Fruit fly (Drosophila melanogaster): ENCODE measurements around the gene CG14073.

Gene CG14073

dm6 chr3L:18784562-18784961 lies 35.9 kb downstream of the CG14073 start (continued):
- TF ChIP-seq trh (GFP tag; optimal IDR thresholded peaks at IDR 0.05) (no peak), gcm (GFP tag; optimal IDR thresholded peaks at IDR 0.05) (peak; percentile 59), Atf3 (GFP tag; optimal IDR thresholded peaks at IDR 0.05) (peak; percentile 39), CG32532 (GFP tag; IDR thresholded peaks at IDR 0.05) (no peak; the same call in 1 of the 2 replicates), CG4328 (GFP tag; optimal IDR thresholded peaks at IDR 0.05) (no peak), TFAM (GFP tag; optimal IDR thresholded peaks at IDR 0.05) (no peak), CkIIα-i1 (GFP tag; IDR thresholded peaks at IDR 0.05) (no peak), CG13287 (GFP tag; IDR thresholded peaks at IDR 0.05; ENCODE audit: partially characterized antibody) (no peak), Hmr (GFP tag; optimal IDR thresholded peaks at IDR 0.05) (peak; percentile 44), CG1529 (GFP tag; optimal IDR thresholded peaks at IDR 0.05) (no peak), CG9817 (tag; optimal IDR thresholded peaks at IDR 0.05) (peak; percentile 28), Stat92E (GFP tag; optimal IDR thresholded peaks at IDR 0.05) (no peak), CG2199 (GFP tag; IDR thresholded peaks at IDR 0.05) (peak; percentile 31; the same call in 1 of the 3 replicates), CG15073 (GFP tag; optimal IDR thresholded peaks at IDR 0.05) (no peak), CG33557 (GFP tag; optimal IDR thresholded peaks at IDR 0.05) (no peak), gsb-n (tag; optimal IDR thresholded peaks at IDR 0.05) (no peak), CG30020 (tag; optimal IDR thresholded peaks at IDR 0.05) (no peak), B-H2 (GFP tag; optimal IDR thresholded peaks at IDR 0.05) (no peak), insv (GFP tag; optimal IDR thresholded peaks at IDR 0.05) (no peak), CG11085 (GFP tag; IDR thresholded peaks at IDR 0.05) (no peak), Sry-β (GFP tag; optimal IDR thresholded peaks at IDR 0.05) (no peak), CG7271 (tag; optimal IDR thresholded peaks at IDR 0.05) (no peak), pita (GFP tag; optimal IDR thresholded peaks at IDR 0.05) (no peak), CG16815 (GFP tag; optimal IDR thresholded peaks at IDR 0.05) (no peak), Optix (GFP tag; IDR thresholded peaks at IDR 0.05) (peak; percentile 65; the same call in 2 of the 3 replicates), slbo (GFP tag; IDR thresholded peaks at IDR 0.05) (peak; percentile 66), CG6175 (GFP tag; IDR thresholded peaks at IDR 0.05) (no peak), tna (GFP tag; IDR thresholded peaks at IDR 0.05; ENCODE audit: partially characterized antibody) (peak; percentile 52; the same call in 1 of the 2 replicates), HLH3B (GFP tag; IDR thresholded peaks at IDR 0.05) (peak; percentile 77), nau (GFP tag; optimal IDR thresholded peaks at IDR 0.05) (peak; percentile 16), Nf-YC (tag; optimal IDR thresholded peaks at IDR 0.05) (no peak), CG7963 (GFP tag; IDR thresholded peaks at IDR 0.05; ENCODE audit: partially characterized antibody) (no peak), CG8089 (GFP tag; optimal IDR thresholded peaks at IDR 0.05) (no peak), aop (GFP tag; IDR thresholded peaks at IDR 0.05) (no peak), Ets65A (GFP tag) (peak; percentile 95), Med (GFP tag) (peak; percentile 93), grn (GFP tag; optimal IDR thresholded peaks at IDR 0.05) (peak; percentile 2), en (GFP tag; optimal IDR thresholded peaks at IDR 0.05) (no peak), CG14014 (GFP tag; IDR thresholded peaks at IDR 0.05) (peak; percentile 73), Hsf (GFP tag; optimal IDR thresholded peaks at IDR 0.05) (peak; percentile 60), chif (GFP tag; optimal IDR thresholded peaks at IDR 0.05) (peak; percentile 28 to 57), trem (tag; optimal IDR thresholded peaks at IDR 0.05) (no peak), Drgx (GFP tag; IDR thresholded peaks at IDR 0.05) (peak; percentile 51), CG1832 (GFP tag; optimal IDR thresholded peaks at IDR 0.05) (no peak), fd64A (GFP tag; optimal IDR thresholded peaks at IDR 0.05) (no peak), CG18011 (GFP tag; optimal IDR thresholded peaks at IDR 0.05) (no peak), CG17568 (GFP tag; optimal IDR thresholded peaks at IDR 0.05) (peak; percentile 61), ind (GFP tag; optimal IDR thresholded peaks at IDR 0.05) (peak; percentile 60), Dip3 (GFP tag; optimal IDR thresholded peaks at IDR 0.05) (no peak), CG10654 (GFP tag; optimal IDR thresholded peaks at IDR 0.05) (no peak), Opbp (GFP tag; IDR thresholded peaks at IDR 0.05; ENCODE audit: partially characterized antibody) (no peak)

Measured in whole organism, embryonic.